Fruit fly (Drosophila melanogaster) whole organism, embryonic: ENCODE data around the gene NimC2.

Experiments
- CG12391 ChIP-seq: fragments of 200-800 bp; sonication (Bioruptor generic); optimal IDR thresholded peaks from 3 replicates; lab custom pipeline; 2018; ENCODE audit warnings: missing biosample characterization, mild to moderate bottlenecking, missing genetic modification characterization, moderate library complexity
- CG13424 ChIP-seq: fragments of 200-800 bp; sonication (Bioruptor generic); optimal IDR thresholded peaks from 2 replicates; lab custom pipeline; 2019; ENCODE audit warnings: missing biosample characterization, mild to moderate bottlenecking, missing genetic modification characterization, moderate library complexity
- CG6765 ChIP-seq: fragments of 200-800 bp; sonication (Bioruptor generic); optimal IDR thresholded peaks from 3 replicates; lab custom pipeline; 2017; ENCODE audit warnings: missing biosample characterization, mild to moderate bottlenecking, missing genetic modification characterization
- MTF-1 ChIP-seq: fragments of 200-800 bp; sonication (Bioruptor generic); optimal IDR thresholded peaks from 2 replicates; lab custom pipeline; 2018; ENCODE audit warnings: missing biosample characterization, mild to moderate bottlenecking, missing genetic modification characterization, borderline replicate concordance
- Nf-YC ChIP-seq: fragments of 200-800 bp; optimal IDR thresholded peaks from 3 replicates; lab custom pipeline; 2019; ENCODE audit warnings: missing biosample characterization, mild to moderate bottlenecking, missing genetic modification characterization, moderate library complexity
- Oaz ChIP-seq: fragments of 200-800 bp; sonication (Bioruptor generic); IDR thresholded peaks from 2 replicates; pipeline ENCODE4 v1.3.6; 2022; ENCODE audit warnings: missing biosample characterization, missing genetic modification characterization
- fu2 ChIP-seq: fragments of 200-800 bp; sonication (Bioruptor generic); optimal IDR thresholded peaks from 2 replicates; lab custom pipeline; 2016; ENCODE audit warnings: missing biosample characterization, missing genetic modification characterization
- repo ChIP-seq: fragments of 200-800 bp; sonication (Bioruptor generic); optimal IDR thresholded peaks from 2 replicates; lab custom pipeline; 2016; ENCODE audit warnings: missing biosample characterization, missing genetic modification characterization

DNA sequence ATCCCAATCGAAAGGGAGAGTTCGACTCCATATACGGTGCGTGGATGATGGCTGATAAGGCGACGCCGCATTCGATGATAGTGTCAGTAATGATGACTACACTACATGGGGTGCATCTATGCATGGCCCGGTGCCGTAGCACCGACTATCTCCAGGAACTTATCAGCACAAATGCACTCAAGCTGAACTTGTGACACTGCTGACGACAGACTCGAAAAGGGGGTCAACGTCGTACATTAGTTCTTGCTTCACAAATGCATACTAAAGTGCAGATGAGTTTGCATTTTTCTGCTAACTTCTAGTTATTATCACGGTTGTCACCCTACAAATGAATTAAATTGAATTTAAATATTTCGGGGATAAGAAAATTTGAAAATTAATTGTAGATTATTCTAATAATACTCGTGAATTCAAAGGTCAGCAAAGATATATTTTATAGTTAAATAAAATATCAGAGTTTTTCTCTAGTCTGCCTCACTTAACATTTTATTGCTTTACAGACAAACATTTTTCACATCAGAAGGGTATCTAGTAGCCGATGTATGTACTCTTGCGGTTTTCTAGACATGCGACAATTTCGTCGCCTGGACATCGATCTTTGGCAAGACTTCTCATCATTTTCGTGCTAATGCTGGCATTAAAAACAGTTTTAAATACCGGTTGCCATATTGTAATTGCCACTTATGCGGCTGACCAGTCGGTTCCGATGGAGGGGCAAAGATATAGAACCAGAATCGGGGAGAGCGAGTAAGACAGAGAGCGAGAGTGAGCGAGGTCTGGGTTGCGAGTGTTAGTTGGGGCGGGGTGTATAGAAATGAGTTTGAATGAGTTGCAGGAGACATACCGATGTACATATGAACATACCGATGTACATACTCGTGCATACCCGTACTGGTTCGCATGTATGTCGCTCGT lies 43.5 kb downstream of the NimC2 start:
- no peak for TF ChIP-seq Nf-YC
- TF ChIP-seq fu2 (GFP tag; lab: Kevin White, UChicago) = no peak
- no peak for TF ChIP-seq CG13424
- TF ChIP-seq CG6765 = no peak
- TF ChIP-seq MTF-1 = no peak
- no peak for TF ChIP-seq Oaz
- TF ChIP-seq repo = no peak
- no peak for TF ChIP-seq CG12391
